Fruit fly (Drosophila melanogaster): ENCODE results near the gene mora.

The mora gene

dm6 chr3R:24205234-24205894, 19.2 kb downstream of the mora start:
- TF ChIP-seq Sin3A (optimal IDR thresholded peaks at IDR 0.05): no peak
- no peak for TF ChIP-seq h (optimal IDR thresholded peaks at IDR 0.05)
- TF ChIP-seq Myc (optimal IDR thresholded peaks at IDR 0.05): no peak
- TF ChIP-seq psq (optimal IDR thresholded peaks at IDR 0.05): no peak
- TF ChIP-seq ttk (optimal IDR thresholded peaks at IDR 0.05): no peak
- no peak for TF ChIP-seq insv (optimal IDR thresholded peaks at IDR 0.05)

- no peak for TF ChIP-seq psq (optimal IDR thresholded peaks at IDR 0.05)
- no peak for TF ChIP-seq Sin3A (optimal IDR thresholded peaks at IDR 0.05)
- no peak for TF ChIP-seq Myc (optimal IDR thresholded peaks at IDR 0.05)
- TF ChIP-seq h (optimal IDR thresholded peaks at IDR 0.05): no peak
- TF ChIP-seq ttk (optimal IDR thresholded peaks at IDR 0.05): no peak
- TF ChIP-seq insv (optimal IDR thresholded peaks at IDR 0.05): no peak
These were observed 19.8 kb downstream of the mora start for dm6 chr3R:24205935-24206334.

- TF ChIP-seq Myc (optimal IDR thresholded peaks at IDR 0.05) (no peak), insv (optimal IDR thresholded peaks at IDR 0.05) (no peak), h (optimal IDR thresholded peaks at IDR 0.05) (no peak), ttk (optimal IDR thresholded peaks at IDR 0.05) (no peak), psq (optimal IDR thresholded peaks at IDR 0.05) (no peak), Sin3A (optimal IDR thresholded peaks at IDR 0.05) (no peak)
These were observed 20.4 kb downstream of the mora start for dm6 chr3R:24206341-24207114.

dm6 chr3R:24213644-24214043, 27.5 kb downstream of the mora start:
- no peak for TF ChIP-seq h (optimal IDR thresholded peaks at IDR 0.05)
- no peak for TF ChIP-seq insv (optimal IDR thresholded peaks at IDR 0.05)
- no peak for TF ChIP-seq psq (optimal IDR thresholded peaks at IDR 0.05)
- TF ChIP-seq Myc (optimal IDR thresholded peaks at IDR 0.05): no peak
- no peak for TF ChIP-seq ttk (optimal IDR thresholded peaks at IDR 0.05)
- TF ChIP-seq Sin3A (optimal IDR thresholded peaks at IDR 0.05): no peak

dm6 chr3R:24216017-24216416, 29.9 kb downstream of the mora start:
- no peak for TF ChIP-seq Sin3A (optimal IDR thresholded peaks at IDR 0.05)
- TF ChIP-seq insv (optimal IDR thresholded peaks at IDR 0.05): no peak
- no peak for TF ChIP-seq h (optimal IDR thresholded peaks at IDR 0.05)
- TF ChIP-seq ttk (optimal IDR thresholded peaks at IDR 0.05): no peak
- no peak for TF ChIP-seq Myc (optimal IDR thresholded peaks at IDR 0.05)
- no peak for TF ChIP-seq psq (optimal IDR thresholded peaks at IDR 0.05)

- TF ChIP-seq h (optimal IDR thresholded peaks at IDR 0.05) (no peak), psq (optimal IDR thresholded peaks at IDR 0.05) (no peak), Myc (optimal IDR thresholded peaks at IDR 0.05) (no peak), Sin3A (optimal IDR thresholded peaks at IDR 0.05) (no peak), ttk (optimal IDR thresholded peaks at IDR 0.05) (no peak), insv (optimal IDR thresholded peaks at IDR 0.05) (no peak)
These were observed 32.4 kb downstream of the mora start, which contains the start of gene CG17786 for dm6 chr3R:24218565-24218964. Gene CG17786, minus strand, starts transcription at chr3R:24218718.

dm6 chr3R:24219093-24219492, 32.9 kb downstream of the mora start:
- TF ChIP-seq Myc (optimal IDR thresholded peaks at IDR 0.05) (no peak), psq (optimal IDR thresholded peaks at IDR 0.05) (no peak), insv (optimal IDR thresholded peaks at IDR 0.05) (no peak), Sin3A (optimal IDR thresholded peaks at IDR 0.05) (no peak), h (optimal IDR thresholded peaks at IDR 0.05) (no peak), ttk (optimal IDR thresholded peaks at IDR 0.05) (no peak)

- TF ChIP-seq Myc (optimal IDR thresholded peaks at IDR 0.05): no peak
- TF ChIP-seq psq (optimal IDR thresholded peaks at IDR 0.05): peak; percentile 3
These were observed 34.7 kb downstream of the mora start, which contains the start of gene cav for dm6 chr3R:24220845-24221244. Gene cav, plus strand, starts transcription at chr3R:24221103.

- TF ChIP-seq Sin3A (optimal IDR thresholded peaks at IDR 0.05): no peak
- TF ChIP-seq h (optimal IDR thresholded peaks at IDR 0.05): no peak
- no peak for TF ChIP-seq ttk (optimal IDR thresholded peaks at IDR 0.05)
- TF ChIP-seq insv (optimal IDR thresholded peaks at IDR 0.05): no peak
- TF ChIP-seq Myc (optimal IDR thresholded peaks at IDR 0.05): no peak
- TF ChIP-seq psq (optimal IDR thresholded peaks at IDR 0.05): peak; percentile 47
These were observed 35.5 kb downstream of the mora start, which contains the start of gene twin for dm6 chr3R:24221334-24222302. Gene twin, minus strand, starts transcription at chr3R:24221965.

- TF ChIP-seq Myc (optimal IDR thresholded peaks at IDR 0.05): no peak
These were observed 40.6 kb downstream of the mora start, which contains the start of the genes Spps and CG13609 for dm6 chr3R:24226744-24227143. Gene Spps, minus strand, starts transcription at chr3R:24226934. Gene CG13609, plus strand, starts transcription at chr3R:24227023.

- TF ChIP-seq insv (optimal IDR thresholded peaks at IDR 0.05): no peak
- TF ChIP-seq h (optimal IDR thresholded peaks at IDR 0.05): no peak
- TF ChIP-seq ttk (optimal IDR thresholded peaks at IDR 0.05): no peak
- no peak for TF ChIP-seq Sin3A (optimal IDR thresholded peaks at IDR 0.05)
- TF ChIP-seq psq (optimal IDR thresholded peaks at IDR 0.05): no peak
- TF ChIP-seq Myc (optimal IDR thresholded peaks at IDR 0.05): no peak
These were observed 42.5 kb downstream of the mora start, which contains the start of gene Acp95EF for dm6 chr3R:24228675-24229074. Gene Acp95EF, plus strand, starts transcription at chr3R:24228975.

Measured in Kc167 (cell line).